Worm (Caenorhabditis elegans): ENCODE data around the gene chpf-1.

- TF ChIP-seq flt-1 (GFP tag; IDR thresholded peaks at IDR 0.05) (no peak), tra-4 (tag; optimal IDR thresholded peaks at IDR 0.05) (no peak), ama-1 (optimal IDR thresholded peaks at IDR 0.05) (no peak), ceh-13 (GFP tag; optimal IDR thresholded peaks at IDR 0.05) (no peak), scrt-1 (GFP tag; IDR thresholded peaks at IDR 0.05) (no peak), F13C5.2 (tag; optimal IDR thresholded peaks at IDR 0.05) (no peak), sea-1 (GFP tag; conservative IDR thresholded peaks at IDR 0.05) (no peak)
Measured at ce11 chrV:10174632-10175075, 28.6 kb downstream of the chpf-1 start.

Data from whole organism, early embryonic.